Worm (Caenorhabditis elegans) whole organism, L2 larva: ENCODE results near the gene srh-44.

Experiments
- C34F6.9 ChIP-seq: fragments of 150-350 bp; optimal IDR thresholded peaks from 2 replicates; lab custom pipeline; 2014; ENCODE audit warnings: missing biosample characterization, missing genetic modification characterization
- F13H6.1 ChIP-seq: sonication (generic microtip); optimal IDR thresholded peaks from 2 replicates; lab custom pipeline; 2016; ENCODE audit warnings: missing genetic modification characterization, missing compliant biosample characterization
- ZK546.5 ChIP-seq: sonication (generic microtip); optimal IDR thresholded peaks from 2 replicates; lab custom pipeline; 2017; ENCODE audit warnings: missing biosample characterization, missing genetic modification characterization
- alr-1 ChIP-seq: fragments of 150-350 bp; optimal IDR thresholded peaks from 2 replicates; lab custom pipeline; 2014; ENCODE audit warnings: missing biosample characterization, missing genetic modification characterization
- aly-2 ChIP-seq: fragments of 150-350 bp; optimal IDR thresholded peaks from 2 replicates; lab custom pipeline; 2014; ENCODE audit warnings: missing biosample characterization, missing genetic modification characterization
- blmp-1 ChIP-seq: sonication (generic microtip); optimal IDR thresholded peaks from 2 replicates; lab custom pipeline; 2017; ENCODE audit warnings: missing genetic modification characterization, mild to moderate bottlenecking, missing compliant biosample characterization, antibody characterized with exemption, moderate library complexity; ENCODE audit not compliant: insufficient read depth
- ceh-82 ChIP-seq: fragments of 150-350 bp; optimal IDR thresholded peaks from 2 replicates; lab custom pipeline; 2014; ENCODE audit warnings: missing biosample characterization, missing genetic modification characterization
- crh-2 ChIP-seq: sonication (generic microtip); optimal IDR thresholded peaks from 2 replicates; lab custom pipeline; 2017; ENCODE audit warnings: missing biosample characterization, missing genetic modification characterization
- elt-3 ChIP-seq: sonication (generic microtip); optimal IDR thresholded peaks from 2 replicates; lab custom pipeline; 2017; ENCODE audit warnings: missing biosample characterization, missing genetic modification characterization
- fos-1 ChIP-seq: fragments of 150-350 bp; optimal IDR thresholded peaks from 2 replicates; lab custom pipeline; 2014; ENCODE audit warnings: missing biosample characterization, missing genetic modification characterization
- gmeb-1 ChIP-seq: fragments of 150-350 bp; optimal IDR thresholded peaks from 2 replicates; lab custom pipeline; 2014; ENCODE audit warnings: missing biosample characterization, missing genetic modification characterization
- lin-13 ChIP-seq: fragments of 150-350 bp; optimal IDR thresholded peaks from 2 replicates; lab custom pipeline; 2014; ENCODE audit warnings: missing biosample characterization, missing genetic modification reagents, missing genetic modification characterization
- lsy-2 ChIP-seq, 2 experiments: fragments of 150-350 bp in 1 of 2; sonication (generic microtip) in 1 of 2; optimal IDR thresholded peaks; 2 replicates each; lab custom pipeline; 2014 to 2017; ENCODE audit warnings: missing biosample characterization in 2 of 2, missing genetic modification characterization in 2 of 2
- mab-5 ChIP-seq: fragments of 150-350 bp; optimal IDR thresholded peaks from 2 replicates; lab custom pipeline; 2014; ENCODE audit warnings: missing biosample characterization, missing genetic modification characterization
- mbf-1 ChIP-seq: sonication (generic microtip); optimal IDR thresholded peaks from 2 replicates; lab custom pipeline; 2017; ENCODE audit warnings: missing biosample characterization, missing genetic modification characterization
- mdl-1 ChIP-seq, 2 experiments: fragments of 150-350 bp in 1 of 2; sonication (generic microtip) in 1 of 2; optimal IDR thresholded peaks; 2 replicates each; lab custom pipeline; 2017; ENCODE audit warnings: missing biosample characterization in 2 of 2, missing genetic modification characterization in 2 of 2
- nhr-129 ChIP-seq: fragments of 150-350 bp; optimal IDR thresholded peaks from 2 replicates; lab custom pipeline; 2014; ENCODE audit warnings: missing biosample characterization, missing genetic modification characterization
- nhr-21 ChIP-seq: fragments of 150-350 bp; optimal IDR thresholded peaks from 2 replicates; lab custom pipeline; 2014; ENCODE audit warnings: missing biosample characterization, missing genetic modification characterization
- nhr-23 ChIP-seq: fragments of 150-350 bp; optimal IDR thresholded peaks from 2 replicates; lab custom pipeline; 2014; ENCODE audit warnings: missing biosample characterization, missing genetic modification reagents, missing genetic modification characterization
- nhr-25 ChIP-seq: fragments of 150-350 bp; sonication (generic microtip); optimal IDR thresholded peaks from 3 replicates; lab custom pipeline; 2014; ENCODE audit warnings: missing biosample characterization, missing genetic modification characterization
- nhr-6 ChIP-seq: fragments of 150-350 bp; optimal IDR thresholded peaks from 2 replicates; lab custom pipeline; 2014; ENCODE audit warnings: missing biosample characterization, missing genetic modification characterization
- nhr-77 ChIP-seq: fragments of 150-350 bp; optimal IDR thresholded peaks from 2 replicates; lab custom pipeline; 2014; ENCODE audit warnings: missing biosample characterization, missing genetic modification characterization
- peb-1 ChIP-seq: fragments of 150-350 bp; optimal IDR thresholded peaks from 2 replicates; lab custom pipeline; 2014; ENCODE audit warnings: missing biosample characterization, missing genetic modification characterization
- sem-4 ChIP-seq: fragments of 150-350 bp; optimal IDR thresholded peaks from 2 replicates; lab custom pipeline; 2014; ENCODE audit warnings: missing biosample characterization, missing genetic modification reagents, missing genetic modification characterization
- sma-3 ChIP-seq: sonication (generic microtip); optimal IDR thresholded peaks from 2 replicates; lab custom pipeline; 2016; ENCODE audit warnings: missing genetic modification reagents, missing genetic modification characterization, missing compliant biosample characterization
- sma-9 ChIP-seq, 2 experiments: fragments of 150-350 bp in 1 of 2; sonication (generic microtip) in 1 of 2; optimal IDR thresholded peaks; 2 replicates each; lab custom pipeline; 2014 to 2016; ENCODE audit warnings: missing genetic modification characterization in 2 of 2, mild to moderate bottlenecking in 1 of 2, missing biosample characterization in 1 of 2, missing compliant biosample characterization in 1 of 2, missing genetic modification reagents in 1 of 2, moderate library complexity in 1 of 2
- snpc-4 ChIP-seq: fragments of 150-350 bp; optimal IDR thresholded peaks from 2 replicates; lab custom pipeline; 2014; ENCODE audit warnings: missing biosample characterization, missing genetic modification characterization
- unc-39 ChIP-seq: fragments of 150-350 bp; optimal IDR thresholded peaks from 2 replicates; lab custom pipeline; 2014; ENCODE audit warnings: missing biosample characterization, missing genetic modification characterization
- zag-1 ChIP-seq: fragments of 150-350 bp; optimal IDR thresholded peaks from 2 replicates; lab custom pipeline; 2014; ENCODE audit warnings: missing biosample characterization, missing genetic modification characterization
- ztf-1 ChIP-seq: fragments of 200-800 bp; sonication (Bioruptor generic); conservative IDR thresholded peaks from 2 replicates; pipeline ENCODE4 v1.3.6; 2022; ENCODE audit warnings: missing genetic modification characterization, missing compliant biosample characterization

Gene srh-44

ce11 chrII:11535429-11535828, 20.6 kb downstream of the srh-44 start:
- no peak for TF ChIP-seq sem-4 (tag; lab: Kevin White, UChicago)
- no peak for TF ChIP-seq nhr-6 (tag; lab: Kevin White, UChicago)
- TF ChIP-seq snpc-4 (tag; lab: Kevin White, UChicago): no peak
- no peak for TF ChIP-seq F13H6.1 (tag; lab: Kevin White, UChicago)
- no peak for TF ChIP-seq C34F6.9 (tag; lab: Kevin White, UChicago)
- TF ChIP-seq sma-9 (GFP tag; optimal IDR thresholded peaks at IDR 0.05; lab: Kevin White, UChicago): no peak
- no peak for TF ChIP-seq sma-9 (tag; optimal IDR thresholded peaks at IDR 0.05; lab: Kevin White, UChicago)
- TF ChIP-seq, all 48 proteins: peak for 0

ce11 chrII:11535924-11536323, 21.0 kb downstream of the srh-44 start:
- no peak for TF ChIP-seq alr-1
- TF ChIP-seq elt-3 (tag; lab: Kevin White, UChicago): no peak
- TF ChIP-seq snpc-4 (tag; lab: Kevin White, UChicago): no peak
- no peak for TF ChIP-seq lsy-2 (tag; optimal IDR thresholded peaks at IDR 0.05; lab: Kevin White, UChicago)
- TF ChIP-seq nhr-21 (tag; lab: Kevin White, UChicago): no peak
- no peak for TF ChIP-seq ZK546.5 (tag; lab: Kevin White, UChicago)
- no peak for TF ChIP-seq ztf-1 (GFP tag; lab: Robert Waterston, UW)
- TF ChIP-seq nhr-129 (tag; lab: Kevin White, UChicago): no peak
- TF ChIP-seq unc-39 (tag; lab: Kevin White, UChicago): no peak

ce11 chrII:11536505-11536904, 21.6 kb downstream of the srh-44 start:
- TF ChIP-seq gmeb-1 (tag; lab: Kevin White, UChicago): no peak
- TF ChIP-seq fos-1 (tag; lab: Kevin White, UChicago): no peak
- TF ChIP-seq mab-5 (tag; lab: Kevin White, UChicago): no peak
- no peak for TF ChIP-seq ztf-1 (GFP tag; lab: Robert Waterston, UW)
- no peak for TF ChIP-seq crh-2 (tag; lab: Kevin White, UChicago)
- no peak for TF ChIP-seq ZK546.5 (tag; lab: Kevin White, UChicago)
- no peak for TF ChIP-seq mdl-1 (tag; optimal IDR thresholded peaks at IDR 0.05; lab: Kevin White, UChicago)

ce11 chrII:11537115-11537514, 22.2 kb downstream of the srh-44 start:
- TF ChIP-seq mab-5 (tag; lab: Kevin White, UChicago) (no peak), sma-9 (GFP tag; optimal IDR thresholded peaks at IDR 0.05; lab: Kevin White, UChicago) (no peak), sma-9 (tag; optimal IDR thresholded peaks at IDR 0.05; lab: Kevin White, UChicago) (no peak), lsy-2 (tag; optimal IDR thresholded peaks at IDR 0.05; lab: Kevin White, UChicago) (no peak)

ce11 chrII:11537606-11538016, 22.7 kb downstream of the srh-44 start:
- TF ChIP-seq blmp-1 (tag; lab: Kevin White, UChicago) (no peak), zag-1 (no peak), mdl-1 (tag; optimal IDR thresholded peaks at IDR 0.05; lab: Kevin White, UChicago) (no peak), sem-4 (tag; lab: Kevin White, UChicago) (no peak), nhr-23 (tag; lab: Kevin White, UChicago) (no peak), elt-3 (tag; lab: Kevin White, UChicago) (no peak), nhr-77 (tag; lab: Kevin White, UChicago) (no peak), nhr-129 (tag; lab: Kevin White, UChicago) (no peak), snpc-4 (tag; lab: Kevin White, UChicago) (no peak), mbf-1 (no peak), peb-1 (no peak), lin-13 (GFP tag; lab: Kevin White, UChicago) (no peak), sma-3 (GFP tag; lab: Kevin White, UChicago) (no peak), nhr-6 (tag; lab: Kevin White, UChicago) (no peak), F13H6.1 (tag; lab: Kevin White, UChicago) (no peak), alr-1 (no peak), ceh-82 (tag; lab: Kevin White, UChicago) (no peak), aly-2 (tag; lab: Kevin White, UChicago) (no peak)

ce11 chrII:11538741-11539140, 23.9 kb downstream of the srh-44 start, which contains the start of gene Y62F5A.9:
TSS of gene Y62F5A.9 (minus strand) at chrII:11538841.
- TF ChIP-seq nhr-129 (tag; lab: Kevin White, UChicago) (no peak), mab-5 (tag; lab: Kevin White, UChicago) (no peak), nhr-21 (tag; lab: Kevin White, UChicago) (no peak), nhr-25 (tag; lab: Kevin White, UChicago) (no peak), gmeb-1 (tag; lab: Kevin White, UChicago) (no peak), ceh-82 (tag; lab: Kevin White, UChicago) (no peak), crh-2 (tag; lab: Kevin White, UChicago) (no peak)
